Worm (Caenorhabditis elegans): ENCODE results near the gene C50H2.7.

ce11 chrV:9962394-9962793 is 39.8 kb downstream of the C50H2.7 start, which contains the start of gene madf-4:
- TF ChIP-seq unc-120 (tag; optimal IDR thresholded peaks at IDR 0.05; ENCODE audit: poor library complexity, severe bottlenecking) (no peak), nhr-12 (tag; optimal IDR thresholded peaks at IDR 0.05) (no peak), unc-39 (tag; optimal IDR thresholded peaks at IDR 0.05) (no peak), snpc-4 (tag; optimal IDR thresholded peaks at IDR 0.05) (no peak), sptf-1 (tag; optimal IDR thresholded peaks at IDR 0.05) (no peak), nhr-28 (tag; optimal IDR thresholded peaks at IDR 0.05) (no peak)

Measured in whole organism, mixed stage, embryonic.